Fruit fly (Drosophila melanogaster) whole organism, pupa: ENCODE results near the gene ash1.

Source experiments
- CG10348 ChIP-seq: fragments of 200-800 bp; sonication (Bioruptor generic); IDR thresholded peaks from 2 replicates; pipeline ENCODE4 v1.3.6; 2022; ENCODE audit warnings: missing biosample characterization, missing genetic modification characterization
- CG12605 ChIP-seq: fragments of 200-800 bp; sonication (Bioruptor generic); IDR thresholded peaks from 2 replicates; pipeline ENCODE4 v1.3.6; 2022; ENCODE audit warnings: missing biosample characterization, missing genetic modification characterization
- CG15710 ChIP-seq: fragments of 200-800 bp; sonication (Bioruptor generic); optimal IDR thresholded peaks from 2 replicates; lab custom pipeline; 2018; ENCODE audit warnings: missing biosample characterization, mild to moderate bottlenecking, missing genetic modification characterization, moderate library complexity
- CG17806 ChIP-seq: fragments of 200-800 bp; sonication (Bioruptor generic); optimal IDR thresholded peaks from 2 replicates; lab custom pipeline; 2018; ENCODE audit warnings: missing biosample characterization, mild to moderate bottlenecking, missing genetic modification characterization, moderate library complexity
- CG32121 ChIP-seq: fragments of 200-800 bp; sonication (Bioruptor generic); IDR thresholded peaks from 2 replicates; pipeline ENCODE4 v1.3.6; 2022; ENCODE audit warnings: missing biosample characterization, missing genetic modification characterization
- CG4496 ChIP-seq: fragments of 200-800 bp; sonication (Bioruptor generic); IDR thresholded peaks from 3 replicates; pipeline ENCODE4 v1.3.6; 2022; ENCODE audit warnings: missing biosample characterization, missing genetic modification characterization
- CG8301 ChIP-seq: fragments of 200-800 bp; sonication (Bioruptor generic); optimal IDR thresholded peaks from 2 replicates; lab custom pipeline; 2018; ENCODE audit warnings: missing biosample characterization, mild to moderate bottlenecking, missing genetic modification characterization
- D1 ChIP-seq: fragments of 200-800 bp; sonication (Bioruptor generic); optimal IDR thresholded peaks from 2 replicates; lab custom pipeline; 2018; ENCODE audit warnings: missing biosample characterization, mild to moderate bottlenecking, missing genetic modification characterization, moderate library complexity
- Ets98B ChIP-seq: fragments of 200-800 bp; sonication (Bioruptor generic); IDR thresholded peaks from 2 replicates; pipeline ENCODE4 v1.3.6; 2022; ENCODE audit warnings: missing biosample characterization, missing genetic modification characterization
- Pif1A ChIP-seq: fragments of 200-800 bp; sonication (Bioruptor generic); optimal IDR thresholded peaks from 3 replicates; lab custom pipeline; 2016; ENCODE audit warnings: missing biosample characterization, missing genetic modification characterization
- Pif1B ChIP-seq: fragments of 200-800 bp; sonication (Bioruptor generic); optimal IDR thresholded peaks from 3 replicates; lab custom pipeline; 2016; ENCODE audit warnings: missing biosample characterization, missing genetic modification characterization
- Snoo ChIP-seq: fragments of 200-800 bp; sonication (Bioruptor generic); optimal IDR thresholded peaks from 3 replicates; lab custom pipeline; 2017; ENCODE audit warnings: missing biosample characterization, mild to moderate bottlenecking, missing genetic modification characterization, inconsistent platforms
- gl ChIP-seq: fragments of 200-800 bp; sonication (Bioruptor generic); optimal IDR thresholded peaks from 2 replicates; lab custom pipeline; 2018; ENCODE audit warnings: missing biosample characterization, mild to moderate bottlenecking, missing genetic modification characterization

- TF ChIP-seq Pif1B, result no peak
- no peak for TF ChIP-seq CG17806 (tag; lab: Kevin White, UChicago)
- TF ChIP-seq D1 (tag; lab: Kevin White, UChicago), result no peak
- no peak for TF ChIP-seq CG12605 (GFP tag; lab: Robert Waterston, UW)
- TF ChIP-seq CG4496 (GFP tag; lab: Robert Waterston, UW), result 0 out of 3 replicates have a peak, but pooled peaks have one; percentile 12
- TF ChIP-seq Pif1A (GFP tag; lab: Kevin White, UChicago), result no peak
- TF ChIP-seq Snoo (tag; lab: Kevin White, UChicago), result no peak
- TF ChIP-seq CG8301, result no peak
- peak; percentile 31; the same call in 1 of the 2 replicates for TF ChIP-seq CG32121 (GFP tag; lab: Robert Waterston, UW)
- TF ChIP-seq Ets98B, result no peak; the same call in 1 of the 2 replicates
- no peak for TF ChIP-seq CG10348 (GFP tag; lab: Robert Waterston, UW)
- no peak for TF ChIP-seq gl (tag; lab: Kevin White, UChicago)
- TF ChIP-seq CG15710 (tag; lab: Kevin White, UChicago), result no peak
Observed at dm6 chr3L:19618072-19618958, 19.8 kb upstream of the ash1 start, which contains the start of gene asf1.
